Worm (Caenorhabditis elegans): ENCODE measurements around the gene M163.11.

- no peak for TF ChIP-seq ztf-29 (GFP tag; IDR thresholded peaks at IDR 0.05)
- TF ChIP-seq klf-2 (GFP tag; conservative IDR thresholded peaks at IDR 0.05): no peak
- no peak for TF ChIP-seq ztf-23 (GFP tag; IDR thresholded peaks at IDR 0.05)
- no peak for TF ChIP-seq cog-1 (tag; optimal IDR thresholded peaks at IDR 0.05)
- no peak for TF ChIP-seq med-1 (GFP tag; optimal IDR thresholded peaks at IDR 0.05; ENCODE audit: insufficient read depth)
- TF ChIP-seq flt-1 (GFP tag; IDR thresholded peaks at IDR 0.05): no peak
- TF ChIP-seq T22C8.4 (GFP tag; IDR thresholded peaks at IDR 0.05): no peak
- TF ChIP-seq tab-1 (GFP tag; IDR thresholded peaks at IDR 0.05): no peak
Measured at ce11 chrX:14515028-14515427, 35.9 kb downstream of the M163.11 start, which contains the start of gene gcsh-1.

All from whole organism, midembryonic.